Worm (Caenorhabditis elegans) whole organism, mixed stage, embryonic: ENCODE measurements around the gene tra-2.

ENCODE experiments used
- ces-1 ChIP-seq: fragments of 150-350 bp; optimal IDR thresholded peaks from 2 replicates; lab custom pipeline; 2014; ENCODE audit warnings: missing biosample characterization, missing genetic modification reagents, missing genetic modification characterization
- elt-1 ChIP-seq: sonication (generic microtip); optimal IDR thresholded peaks from 2 replicates; lab custom pipeline; 2017; ENCODE audit warnings: missing genetic modification characterization, mild to moderate bottlenecking, missing compliant biosample characterization, antibody characterized with exemption, moderate library complexity, borderline replicate concordance; ENCODE audit not compliant: insufficient read depth
- elt-3 ChIP-seq: fragments of 150-350 bp; optimal IDR thresholded peaks from 2 replicates; lab custom pipeline; 2014; ENCODE audit warnings: missing biosample characterization, missing genetic modification characterization
- lsy-2 ChIP-seq: fragments of 150-350 bp; optimal IDR thresholded peaks from 2 replicates; lab custom pipeline; 2014; ENCODE audit warnings: missing biosample characterization, missing genetic modification characterization
- mab-5 ChIP-seq: fragments of 150-350 bp; optimal IDR thresholded peaks from 2 replicates; lab custom pipeline; 2014; ENCODE audit warnings: missing biosample characterization, missing genetic modification characterization
- mep-1 ChIP-seq: fragments of 150-350 bp; optimal IDR thresholded peaks from 2 replicates; lab custom pipeline; 2017; ENCODE audit warnings: missing biosample characterization, missing genetic modification reagents, missing genetic modification characterization, inconsistent platforms
- nhr-12 ChIP-seq: fragments of 150-350 bp; optimal IDR thresholded peaks from 2 replicates; lab custom pipeline; 2014; ENCODE audit warnings: missing biosample characterization, missing genetic modification characterization
- nhr-76 ChIP-seq: sonication (generic microtip); optimal IDR thresholded peaks from 2 replicates; lab custom pipeline; 2017; ENCODE audit warnings: missing biosample characterization, missing genetic modification characterization
- pha-4 ChIP-seq: fragments of 150-350 bp; optimal IDR thresholded peaks from 2 replicates; lab custom pipeline; 2018; ENCODE audit warnings: missing biosample characterization, missing genetic modification reagents, missing genetic modification characterization
- snpc-4 ChIP-seq: fragments of 150-350 bp; optimal IDR thresholded peaks from 2 replicates; lab custom pipeline; 2014; ENCODE audit warnings: missing biosample characterization, missing genetic modification characterization
- unc-62 ChIP-seq: fragments of 150-350 bp; optimal IDR thresholded peaks from 2 replicates; lab custom pipeline; 2014; ENCODE audit warnings: missing biosample characterization, missing genetic modification reagents, missing genetic modification characterization
- zip-8 ChIP-seq: fragments of 150-350 bp; optimal IDR thresholded peaks from 2 replicates; lab custom pipeline; 2014; ENCODE audit warnings: missing biosample characterization, missing genetic modification characterization
- ztf-11 ChIP-seq: fragments of 150-350 bp; optimal IDR thresholded peaks from 2 replicates; lab custom pipeline; 2014; ENCODE audit warnings: missing biosample characterization, missing genetic modification characterization

ce11 chrII:6965573-6965972, at the start of gene tra-2:
- TF ChIP-seq snpc-4 (no peak), elt-1 (tag; lab: Kevin White, UChicago) (no peak), ztf-11 (tag; lab: Kevin White, UChicago) (no peak), zip-8 (tag; lab: Kevin White, UChicago) (no peak), nhr-12 (tag; lab: Kevin White, UChicago) (no peak), nhr-76 (tag; lab: Kevin White, UChicago) (no peak), elt-3 (tag; lab: Kevin White, UChicago) (no peak), lsy-2 (tag; lab: Kevin White, UChicago) (no peak), ces-1 (no peak), mep-1 (no peak), pha-4 (tag; lab: Kevin White, UChicago) (no peak), mab-5 (tag; lab: Kevin White, UChicago) (no peak), unc-62 (GFP tag; lab: Kevin White, UChicago) (no peak)
